Worm (Caenorhabditis elegans) whole organism, young adult: ENCODE data around the gene far-3.

Source experiments
- B0019.2 ChIP-seq: fragments of 200-800 bp; sonication (Bioruptor generic); conservative IDR thresholded peaks from 2 replicates; pipeline ENCODE4 v1.3.6; 2022; ENCODE audit warnings: missing genetic modification reagents, missing genetic modification characterization, missing compliant biosample characterization
- B0261.1 ChIP-seq: sonication (generic microtip); optimal IDR thresholded peaks from 2 replicates; lab custom pipeline; 2016; ENCODE audit warnings: mild to moderate bottlenecking, missing genetic modification characterization, moderate library complexity, missing compliant biosample characterization
- B0336.3 ChIP-seq: fragments of 200-800 bp; sonication (Bioruptor generic); IDR thresholded peaks from 2 replicates; pipeline ENCODE4 v1.3.6; 2022; ENCODE audit warnings: missing genetic modification characterization, missing compliant biosample characterization
- F10E7.11 ChIP-seq: sonication (generic microtip); optimal IDR thresholded peaks from 2 replicates; lab custom pipeline; 2017; ENCODE audit warnings: mild to moderate bottlenecking, missing genetic modification characterization, moderate library complexity, missing compliant biosample characterization
- F22D6.2 ChIP-seq: sonication (generic microtip); optimal IDR thresholded peaks from 2 replicates; lab custom pipeline; 2016; ENCODE audit warnings: mild to moderate bottlenecking, missing genetic modification characterization, missing compliant biosample characterization
- F23B12.7 ChIP-seq: sonication (generic microtip); optimal IDR thresholded peaks from 2 replicates; lab custom pipeline; 2017; ENCODE audit warnings: missing genetic modification characterization, mild to moderate bottlenecking, missing compliant biosample characterization, antibody characterized with exemption, moderate library complexity; ENCODE audit not compliant: insufficient read depth
- F39B2.1 ChIP-seq: fragments of 200-800 bp; sonication (Bioruptor generic); IDR thresholded peaks from 2 replicates; pipeline ENCODE4 v1.3.6; 2022; ENCODE audit warnings: missing genetic modification reagents, missing genetic modification characterization, missing compliant biosample characterization
- F57A8.1 ChIP-seq: fragments of 200-800 bp; sonication (Bioruptor generic); optimal IDR thresholded peaks from 2 replicates; lab custom pipeline; 2018; ENCODE audit warnings: mild to moderate bottlenecking, missing genetic modification characterization, moderate library complexity, missing compliant biosample characterization
- K11D2.4 ChIP-seq: fragments of 200-800 bp; sonication (Bioruptor generic); IDR thresholded peaks from 2 replicates; pipeline ENCODE4 v1.3.6; 2022; ENCODE audit warnings: missing genetic modification reagents, missing genetic modification characterization, missing compliant biosample characterization
- T26A5.8 ChIP-seq: sonication (generic microtip); optimal IDR thresholded peaks from 2 replicates; lab custom pipeline; 2016; ENCODE audit warnings: missing genetic modification characterization, missing compliant biosample characterization
- Y67H2A.10 ChIP-seq: fragments of 200-800 bp; sonication (Bioruptor generic); conservative IDR thresholded peaks from 2 replicates; pipeline ENCODE4 v1.3.6; 2022; ENCODE audit warnings: missing genetic modification reagents, missing genetic modification characterization, missing compliant biosample characterization
- aptf-2 ChIP-seq: fragments of 200-800 bp; sonication (Bioruptor generic); conservative IDR thresholded peaks from 2 replicates; pipeline ENCODE4 v1.3.6; 2022; ENCODE audit warnings: missing genetic modification reagents, missing genetic modification characterization, missing compliant biosample characterization
- atf-7 ChIP-seq: sonication (generic microtip); optimal IDR thresholded peaks from 2 replicates; lab custom pipeline; 2017; ENCODE audit warnings: mild to moderate bottlenecking, missing genetic modification characterization, missing compliant biosample characterization
- athp-1 ChIP-seq: sonication (generic microtip); optimal IDR thresholded peaks from 2 replicates; lab custom pipeline; 2017; ENCODE audit warnings: mild to moderate bottlenecking, missing genetic modification characterization, missing compliant biosample characterization
- ceh-27 ChIP-seq: fragments of 200-800 bp; sonication (Bioruptor generic); optimal IDR thresholded peaks from 2 replicates; lab custom pipeline; 2018; ENCODE audit warnings: mild to moderate bottlenecking, missing genetic modification characterization, moderate library complexity, missing compliant biosample characterization
- ceh-40 ChIP-seq: fragments of 200-800 bp; sonication (Bioruptor generic); IDR thresholded peaks from 2 replicates; pipeline ENCODE4 v1.3.6; 2022; ENCODE audit warnings: missing genetic modification characterization, missing compliant biosample characterization
- ceh-58 ChIP-seq: fragments of 200-800 bp; sonication (Bioruptor generic); IDR thresholded peaks from 2 replicates; pipeline ENCODE4 v1.3.6; 2022; ENCODE audit warnings: missing genetic modification characterization, missing compliant biosample characterization
- ceh-79 ChIP-seq: sonication (generic microtip); optimal IDR thresholded peaks from 2 replicates; lab custom pipeline; 2017; ENCODE audit warnings: mild to moderate bottlenecking, missing genetic modification characterization, missing compliant biosample characterization
- ceh-91 ChIP-seq: fragments of 200-800 bp; sonication (Bioruptor generic); IDR thresholded peaks from 2 replicates; pipeline ENCODE4 v1.3.6; 2022; ENCODE audit warnings: missing genetic modification reagents, missing genetic modification characterization, missing compliant biosample characterization
- die-1 ChIP-seq: sonication (generic microtip); optimal IDR thresholded peaks from 2 replicates; lab custom pipeline; 2016; ENCODE audit warnings: missing genotype, mild to moderate bottlenecking, missing genetic modification characterization, missing compliant biosample characterization
- dpff-1 ChIP-seq: sonication (generic microtip); optimal IDR thresholded peaks from 2 replicates; lab custom pipeline; 2017; ENCODE audit warnings: mild to moderate bottlenecking, missing genetic modification characterization, missing compliant biosample characterization
- dpl-1 ChIP-seq: fragments of 150-350 bp; optimal IDR thresholded peaks from 2 replicates; lab custom pipeline; 2014; ENCODE audit warnings: missing biosample characterization, missing genetic modification reagents, missing genetic modification characterization
- efl-1 ChIP-seq: fragments of 150-350 bp; optimal IDR thresholded peaks from 2 replicates; lab custom pipeline; 2014; ENCODE audit warnings: missing biosample characterization, missing genetic modification reagents, missing genetic modification characterization
- egrh-3 ChIP-seq: fragments of 200-800 bp; sonication (Bioruptor generic); IDR thresholded peaks from 2 replicates; pipeline ENCODE4 v1.3.6; 2022; ENCODE audit warnings: missing genetic modification reagents, missing genetic modification characterization, missing compliant biosample characterization
- ekl-4 ChIP-seq: fragments of 200-800 bp; sonication (Bioruptor generic); IDR thresholded peaks from 2 replicates; pipeline ENCODE4 v1.3.6; 2022; ENCODE audit warnings: missing genetic modification reagents, missing genetic modification characterization, missing compliant biosample characterization
- ets-4 ChIP-seq: fragments of 200-800 bp; sonication (Bioruptor generic); optimal IDR thresholded peaks from 2 replicates; lab custom pipeline; 2018; ENCODE audit warnings: mild to moderate bottlenecking, missing genetic modification characterization, missing compliant biosample characterization
- fkh-3 ChIP-seq: sonication (generic microtip); optimal IDR thresholded peaks from 2 replicates; lab custom pipeline; 2016; ENCODE audit warnings: mild to moderate bottlenecking, missing genetic modification characterization, missing compliant biosample characterization
- hmg-20 ChIP-seq: fragments of 200-800 bp; sonication (Bioruptor generic); IDR thresholded peaks from 2 replicates; pipeline ENCODE4 v1.3.6; 2022; ENCODE audit warnings: missing genetic modification reagents, missing genetic modification characterization, missing compliant biosample characterization
- lsy-27 ChIP-seq: sonication (generic microtip); optimal IDR thresholded peaks from 2 replicates; lab custom pipeline; 2017; ENCODE audit warnings: missing genetic modification characterization, mild to moderate bottlenecking, missing compliant biosample characterization, antibody characterized with exemption, missing genotype, borderline replicate concordance; ENCODE audit not compliant: insufficient read depth
- madf-3 ChIP-seq: fragments of 200-800 bp; sonication (Bioruptor generic); IDR thresholded peaks from 2 replicates; pipeline ENCODE4 v1.3.6; 2022; ENCODE audit warnings: missing genetic modification reagents, missing genetic modification characterization, missing compliant biosample characterization
- mcd-1 ChIP-seq: fragments of 200-800 bp; sonication (Bioruptor generic); IDR thresholded peaks from 2 replicates; pipeline ENCODE4 v1.3.6; 2022; ENCODE audit warnings: missing genetic modification reagents, missing genetic modification characterization, missing compliant biosample characterization
- mes-4 ChIP-seq: sonication (generic microtip); optimal IDR thresholded peaks from 2 replicates; lab custom pipeline; 2016; ENCODE audit warnings: missing genotype, missing genetic modification characterization, missing compliant biosample characterization
- nfya-1 ChIP-seq: sonication (generic microtip); optimal IDR thresholded peaks from 2 replicates; lab custom pipeline; 2017; ENCODE audit warnings: antibody characterized with exemption, missing compliant biosample characterization, missing genetic modification characterization, borderline replicate concordance; ENCODE audit not compliant: insufficient read depth
- nhr-120 ChIP-seq: fragments of 200-800 bp; sonication (Bioruptor generic); IDR thresholded peaks from 2 replicates; pipeline ENCODE4 v1.3.6; 2022; ENCODE audit warnings: missing genetic modification characterization, missing compliant biosample characterization
- nhr-27 ChIP-seq: fragments of 200-800 bp; sonication (Bioruptor generic); optimal IDR thresholded peaks from 2 replicates; lab custom pipeline; 2018; ENCODE audit warnings: mild to moderate bottlenecking, missing genetic modification characterization, moderate library complexity, missing compliant biosample characterization
- pbrm-1 ChIP-seq: fragments of 200-800 bp; sonication (Bioruptor generic); IDR thresholded peaks from 2 replicates; pipeline ENCODE4 v1.3.6; 2022; ENCODE audit warnings: missing genetic modification reagents, missing genetic modification characterization, missing compliant biosample characterization
- rpc-1 ChIP-seq, 2 experiments: fragments of 150-350 bp in 1 of 2; sonication (generic microtip) in 1 of 2; optimal IDR thresholded peaks; 2 replicates each; lab custom pipeline; 2014 to 2018; ENCODE audit warnings: missing biosample characterization in 1 of 2, missing genetic modification characterization in 1 of 2, missing genetic modification reagents in 1 of 2, missing genotype in 1 of 2
- sdz-38 ChIP-seq: sonication (generic microtip); optimal IDR thresholded peaks from 2 replicates; lab custom pipeline; 2016; ENCODE audit warnings: missing genotype, missing genetic modification characterization, missing compliant biosample characterization
- snpc-1.1 ChIP-seq: sonication (generic microtip); optimal IDR thresholded peaks from 2 replicates; lab custom pipeline; 2017; ENCODE audit warnings: missing genetic modification characterization, mild to moderate bottlenecking, missing compliant biosample characterization, antibody characterized with exemption, moderate library complexity, missing genotype, missing genetic modification reagents; ENCODE audit not compliant: insufficient read depth
- snpc-1.3 ChIP-seq: sonication (generic microtip); optimal IDR thresholded peaks from 2 replicates; lab custom pipeline; 2017; ENCODE audit warnings: missing genetic modification characterization, mild to moderate bottlenecking, missing compliant biosample characterization, antibody characterized with exemption, moderate library complexity, missing genotype, missing genetic modification reagents; ENCODE audit not compliant: insufficient read depth
- somi-1 ChIP-seq: fragments of 200-800 bp; sonication (Bioruptor generic); optimal IDR thresholded peaks from 2 replicates; lab custom pipeline; 2018; ENCODE audit warnings: mild to moderate bottlenecking, missing genetic modification characterization, missing compliant biosample characterization
- tbp1 ChIP-seq: fragments of 200-800 bp; sonication (Bioruptor generic); optimal IDR thresholded peaks from 2 replicates; lab custom pipeline; 2018; ENCODE audit warnings: mild to moderate bottlenecking, missing genetic modification characterization, missing compliant biosample characterization
- tlf-1 ChIP-seq: fragments of 200-800 bp; sonication (Bioruptor generic); optimal IDR thresholded peaks from 2 replicates; lab custom pipeline; 2018; ENCODE audit warnings: mild to moderate bottlenecking, missing genetic modification characterization, missing compliant biosample characterization
- unc-62 ChIP-seq: fragments of 150-350 bp; optimal IDR thresholded peaks from 2 replicates; lab custom pipeline; 2014; ENCODE audit warnings: missing biosample characterization, missing genetic modification reagents, missing genetic modification characterization
- xnd-1 ChIP-seq: sonication (generic microtip); optimal IDR thresholded peaks from 2 replicates; lab custom pipeline; 2016; ENCODE audit warnings: missing genotype, missing genetic modification reagents, missing genetic modification characterization, missing compliant biosample characterization
- ztf-25 ChIP-seq: fragments of 200-800 bp; sonication (Bioruptor generic); IDR thresholded peaks from 2 replicates; pipeline ENCODE4 v1.3.6; 2022; ENCODE audit warnings: missing genetic modification reagents, missing genetic modification characterization, missing compliant biosample characterization
- ztf-3 ChIP-seq: fragments of 200-800 bp; sonication (Bioruptor generic); optimal IDR thresholded peaks from 2 replicates; lab custom pipeline; 2018; ENCODE audit warnings: mild to moderate bottlenecking, missing genetic modification characterization, missing compliant biosample characterization

The far-3 gene

ce11 chrV:13000068-13000467 lies 2.7 kb upstream of the far-3 start (continued):
- TF ChIP-seq K11D2.4 (GFP tag; lab: Robert Waterston, UW), result no peak
- no peak for TF ChIP-seq Y67H2A.10
- TF ChIP-seq madf-3 (GFP tag; lab: Robert Waterston, UW), result no peak
- no peak for TF ChIP-seq rpc-1 (optimal IDR thresholded peaks at IDR 0.05; lab: Kevin White, UChicago)
- TF ChIP-seq rpc-1 (tag; optimal IDR thresholded peaks at IDR 0.05; lab: Kevin White, UChicago), result peak; percentile 4
- TF ChIP-seq B0336.3, result no peak
- no peak for TF ChIP-seq F10E7.11
- TF ChIP-seq atf-7 (tag; lab: Kevin White, UChicago), result no peak
- TF ChIP-seq somi-1, result no peak
- no peak for TF ChIP-seq ekl-4
- TF ChIP-seq F39B2.1 (GFP tag; lab: Robert Waterston, UW), result no peak
- no peak for TF ChIP-seq ztf-3 (GFP tag; lab: Kevin White, UChicago)
- peak; percentile 12 for TF ChIP-seq tlf-1 (GFP tag; lab: Kevin White, UChicago)
- no peak for TF ChIP-seq hmg-20 (GFP tag; lab: Robert Waterston, UW)

DNA sequence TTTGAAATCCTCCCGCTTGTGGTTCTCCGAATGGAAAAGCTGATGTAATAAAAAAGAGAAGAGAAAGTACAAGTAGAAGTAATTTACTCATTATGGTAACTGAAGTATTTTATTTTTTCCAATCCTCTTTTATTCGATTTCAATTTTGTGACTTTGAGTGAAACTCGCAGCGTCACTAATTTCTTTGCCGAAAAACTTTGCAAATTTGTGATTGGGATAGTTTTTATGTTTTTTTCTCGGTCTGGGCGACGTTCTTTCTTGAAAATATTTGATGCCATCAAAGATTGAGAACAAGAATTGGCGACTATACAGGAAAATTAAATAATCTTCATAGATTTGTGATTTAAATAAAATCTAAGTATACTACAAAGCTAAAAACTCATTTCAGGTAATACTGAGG lies 2.2 kb upstream of the far-3 start, which contains the start of gene far-4:
Gene far-4, minus strand, starts transcription at position 101 of the 400 bp plus-strand sequence.
- TF ChIP-seq pbrm-1 (GFP tag; lab: Robert Waterston, UW), result no peak
- TF ChIP-seq F57A8.1, result no peak
- TF ChIP-seq ceh-27, result no peak
- no peak for TF ChIP-seq nfya-1
- no peak for TF ChIP-seq F22D6.2 (tag; lab: Kevin White, UChicago)
- TF ChIP-seq ceh-91 (GFP tag; lab: Robert Waterston, UW), result no peak
- no peak for TF ChIP-seq F23B12.7 (tag; lab: Kevin White, UChicago)
- no peak for TF ChIP-seq nhr-27 (tag; lab: Kevin White, UChicago)
- TF ChIP-seq T26A5.8, result no peak
- TF ChIP-seq mes-4 (tag; lab: Kevin White, UChicago), result no peak
- TF ChIP-seq unc-62 (GFP tag; lab: Kevin White, UChicago), result no peak
- TF ChIP-seq xnd-1, result no peak
- TF ChIP-seq fkh-3 (tag; lab: Kevin White, UChicago), result no peak
- TF ChIP-seq ceh-40, result no peak
- no peak for TF ChIP-seq tbp1 (GFP tag; lab: Kevin White, UChicago)
- no peak for TF ChIP-seq snpc-1.3 (tag; lab: Kevin White, UChicago)
- TF ChIP-seq athp-1 (tag; lab: Kevin White, UChicago), result no peak
- TF ChIP-seq dpl-1 (GFP tag; lab: Kevin White, UChicago), result no peak
- no peak for TF ChIP-seq ceh-58 (GFP tag; lab: Robert Waterston, UW)
- TF ChIP-seq B0019.2 (GFP tag; lab: Robert Waterston, UW), result no peak

DNA sequence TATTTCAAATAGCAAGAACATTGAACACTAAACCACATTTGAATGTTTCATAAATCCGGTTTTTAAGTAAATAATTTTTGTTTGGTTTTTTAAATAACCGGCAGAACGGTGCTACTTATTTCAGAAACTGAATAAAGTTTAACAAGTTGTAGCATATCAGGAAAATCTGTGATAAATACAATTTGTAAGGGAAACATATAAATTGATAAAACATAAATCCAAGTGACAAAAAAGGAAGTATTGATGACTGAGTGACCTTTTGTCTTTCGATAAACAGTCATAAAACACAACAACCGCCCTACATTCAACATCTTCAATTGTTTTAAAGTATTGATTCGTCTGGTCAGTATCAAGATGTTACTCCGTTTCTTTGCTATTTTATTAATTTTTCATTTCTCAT lies 2.1 kb downstream of the far-3 start, which contains the start of gene far-5:
Gene far-5, plus strand, starts transcription at position 301 of the 400 bp plus-strand sequence.
- no peak for TF ChIP-seq rpc-1 (optimal IDR thresholded peaks at IDR 0.05; lab: Kevin White, UChicago)
- no peak for TF ChIP-seq rpc-1 (tag; optimal IDR thresholded peaks at IDR 0.05; lab: Kevin White, UChicago)
- no peak for TF ChIP-seq die-1 (tag; lab: Kevin White, UChicago)
- TF ChIP-seq somi-1, result no peak
- TF ChIP-seq ceh-40, result no peak
- TF ChIP-seq dpff-1 (tag; lab: Kevin White, UChicago), result no peak
- no peak for TF ChIP-seq ztf-25 (GFP tag; lab: Robert Waterston, UW)
- no peak for TF ChIP-seq sdz-38 (tag; lab: Kevin White, UChicago)
- TF ChIP-seq aptf-2 (GFP tag; lab: Robert Waterston, UW), result no peak
- TF ChIP-seq ets-4 (GFP tag; lab: Kevin White, UChicago), result no peak
- TF ChIP-seq lsy-27, result no peak
- no peak for TF ChIP-seq nhr-120
- no peak for TF ChIP-seq snpc-1.1 (tag; lab: Kevin White, UChicago)
- no peak for TF ChIP-seq efl-1
- TF ChIP-seq ceh-79 (tag; lab: Kevin White, UChicago), result no peak
- TF ChIP-seq egrh-3 (GFP tag; lab: Robert Waterston, UW), result no peak
- no peak for TF ChIP-seq mcd-1 (GFP tag; lab: Robert Waterston, UW)
- TF ChIP-seq B0261.1 (tag; lab: Kevin White, UChicago), result no peak
